Worm (Caenorhabditis elegans) whole organism, L2 larva: ENCODE measurements around the gene rpc-2.

Experiments used
- C34F6.9 ChIP-seq: fragments of 150-350 bp; optimal IDR thresholded peaks from 2 replicates; lab custom pipeline; 2014; ENCODE audit warnings: missing biosample characterization, missing genetic modification characterization
- F13H6.1 ChIP-seq: sonication (generic microtip); optimal IDR thresholded peaks from 2 replicates; lab custom pipeline; 2016; ENCODE audit warnings: missing genetic modification characterization, missing compliant biosample characterization
- R02D3.7 ChIP-seq: fragments of 150-350 bp; optimal IDR thresholded peaks from 2 replicates; lab custom pipeline; 2014; ENCODE audit warnings: missing biosample characterization, missing genetic modification characterization
- ZK546.5 ChIP-seq: sonication (generic microtip); optimal IDR thresholded peaks from 2 replicates; lab custom pipeline; 2017; ENCODE audit warnings: missing biosample characterization, missing genetic modification characterization
- alr-1 ChIP-seq: fragments of 150-350 bp; optimal IDR thresholded peaks from 2 replicates; lab custom pipeline; 2014; ENCODE audit warnings: missing biosample characterization, missing genetic modification characterization
- aly-2 ChIP-seq: fragments of 150-350 bp; optimal IDR thresholded peaks from 2 replicates; lab custom pipeline; 2014; ENCODE audit warnings: missing biosample characterization, missing genetic modification characterization
- ama-1 ChIP-seq: fragments of 150-350 bp; optimal IDR thresholded peaks from 2 replicates; lab custom pipeline; 2018; ENCODE audit warnings: inconsistent platforms
- blmp-1 ChIP-seq: sonication (generic microtip); optimal IDR thresholded peaks from 2 replicates; lab custom pipeline; 2017; ENCODE audit warnings: missing genetic modification characterization, mild to moderate bottlenecking, missing compliant biosample characterization, antibody characterized with exemption, moderate library complexity; ENCODE audit not compliant: insufficient read depth
- ceh-16 ChIP-seq: fragments of 150-350 bp; optimal IDR thresholded peaks from 2 replicates; lab custom pipeline; 2014; ENCODE audit warnings: missing biosample characterization, missing genetic modification characterization
- crh-2 ChIP-seq: sonication (generic microtip); optimal IDR thresholded peaks from 2 replicates; lab custom pipeline; 2017; ENCODE audit warnings: missing biosample characterization, missing genetic modification characterization
- elt-1 ChIP-seq: fragments of 150-350 bp; optimal IDR thresholded peaks from 2 replicates; lab custom pipeline; 2014; ENCODE audit warnings: missing biosample characterization, missing genetic modification characterization
- elt-3 ChIP-seq: sonication (generic microtip); optimal IDR thresholded peaks from 2 replicates; lab custom pipeline; 2017; ENCODE audit warnings: missing biosample characterization, missing genetic modification characterization
- fos-1 ChIP-seq: fragments of 150-350 bp; optimal IDR thresholded peaks from 2 replicates; lab custom pipeline; 2014; ENCODE audit warnings: missing biosample characterization, missing genetic modification characterization
- gmeb-1 ChIP-seq: fragments of 150-350 bp; optimal IDR thresholded peaks from 2 replicates; lab custom pipeline; 2014; ENCODE audit warnings: missing biosample characterization, missing genetic modification characterization
- lin-11 ChIP-seq: fragments of 150-350 bp; sonication (generic microtip); optimal IDR thresholded peaks from 2 replicates; lab custom pipeline; 2014; ENCODE audit warnings: missing biosample characterization, missing genetic modification characterization, inconsistent platforms, mixed read lengths
- lin-13 ChIP-seq: fragments of 150-350 bp; optimal IDR thresholded peaks from 2 replicates; lab custom pipeline; 2014; ENCODE audit warnings: missing biosample characterization, missing genetic modification reagents, missing genetic modification characterization
- lsy-2 ChIP-seq, 2 experiments: fragments of 150-350 bp in 1 of 2; sonication (generic microtip) in 1 of 2; optimal IDR thresholded peaks; 2 replicates each; lab custom pipeline; 2014 to 2017; ENCODE audit warnings: missing biosample characterization in 2 of 2, missing genetic modification characterization in 2 of 2
- mab-5 ChIP-seq: fragments of 150-350 bp; optimal IDR thresholded peaks from 2 replicates; lab custom pipeline; 2014; ENCODE audit warnings: missing biosample characterization, missing genetic modification characterization
- mbf-1 ChIP-seq: sonication (generic microtip); optimal IDR thresholded peaks from 2 replicates; lab custom pipeline; 2017; ENCODE audit warnings: missing biosample characterization, missing genetic modification characterization
- mdl-1 ChIP-seq, 2 experiments: fragments of 150-350 bp in 1 of 2; sonication (generic microtip) in 1 of 2; optimal IDR thresholded peaks; 2 replicates each; lab custom pipeline; 2017; ENCODE audit warnings: missing biosample characterization in 2 of 2, missing genetic modification characterization in 2 of 2
- nhr-10 ChIP-seq: sonication (generic microtip); optimal IDR thresholded peaks from 2 replicates; lab custom pipeline; 2017; ENCODE audit warnings: missing biosample characterization, missing genetic modification characterization
- nhr-11 ChIP-seq: fragments of 150-350 bp; optimal IDR thresholded peaks from 2 replicates; lab custom pipeline; 2014; ENCODE audit warnings: missing biosample characterization, missing genetic modification characterization
- nhr-12 ChIP-seq: fragments of 150-350 bp; optimal IDR thresholded peaks from 2 replicates; lab custom pipeline; 2014; ENCODE audit warnings: missing biosample characterization, missing genetic modification characterization
- nhr-129 ChIP-seq: fragments of 150-350 bp; optimal IDR thresholded peaks from 2 replicates; lab custom pipeline; 2014; ENCODE audit warnings: missing biosample characterization, missing genetic modification characterization
- nhr-21 ChIP-seq: fragments of 150-350 bp; optimal IDR thresholded peaks from 2 replicates; lab custom pipeline; 2014; ENCODE audit warnings: missing biosample characterization, missing genetic modification characterization
- nhr-237 ChIP-seq: fragments of 150-350 bp; optimal IDR thresholded peaks from 2 replicates; lab custom pipeline; 2014; ENCODE audit warnings: missing biosample characterization, missing genetic modification characterization
- nhr-25 ChIP-seq: fragments of 150-350 bp; sonication (generic microtip); optimal IDR thresholded peaks from 3 replicates; lab custom pipeline; 2014; ENCODE audit warnings: missing biosample characterization, missing genetic modification characterization
- nhr-6 ChIP-seq: fragments of 150-350 bp; optimal IDR thresholded peaks from 2 replicates; lab custom pipeline; 2014; ENCODE audit warnings: missing biosample characterization, missing genetic modification characterization
- peb-1 ChIP-seq: fragments of 150-350 bp; optimal IDR thresholded peaks from 2 replicates; lab custom pipeline; 2014; ENCODE audit warnings: missing biosample characterization, missing genetic modification characterization
- sma-3 ChIP-seq: sonication (generic microtip); optimal IDR thresholded peaks from 2 replicates; lab custom pipeline; 2016; ENCODE audit warnings: missing genetic modification reagents, missing genetic modification characterization, missing compliant biosample characterization
- sma-9 ChIP-seq, 2 experiments: fragments of 150-350 bp in 1 of 2; sonication (generic microtip) in 1 of 2; optimal IDR thresholded peaks; 2 replicates each; lab custom pipeline; 2014 to 2016; ENCODE audit warnings: missing genetic modification characterization in 2 of 2, mild to moderate bottlenecking in 1 of 2, missing biosample characterization in 1 of 2, missing compliant biosample characterization in 1 of 2, missing genetic modification reagents in 1 of 2, moderate library complexity in 1 of 2
- snpc-4 ChIP-seq: fragments of 150-350 bp; optimal IDR thresholded peaks from 2 replicates; lab custom pipeline; 2014; ENCODE audit warnings: missing biosample characterization, missing genetic modification characterization
- unc-39 ChIP-seq: fragments of 150-350 bp; optimal IDR thresholded peaks from 2 replicates; lab custom pipeline; 2014; ENCODE audit warnings: missing biosample characterization, missing genetic modification characterization
- unc-55 ChIP-seq: fragments of 150-350 bp; sonication (generic microtip); optimal IDR thresholded peaks from 3 replicates; lab custom pipeline; 2014; ENCODE audit warnings: missing biosample characterization, missing genetic modification reagents, missing genetic modification characterization
- unc-62 ChIP-seq: fragments of 150-350 bp; optimal IDR thresholded peaks from 2 replicates; lab custom pipeline; 2014; ENCODE audit warnings: missing biosample characterization, missing genetic modification reagents, missing genetic modification characterization
- zag-1 ChIP-seq: fragments of 150-350 bp; optimal IDR thresholded peaks from 2 replicates; lab custom pipeline; 2014; ENCODE audit warnings: missing biosample characterization, missing genetic modification characterization
- ztf-1 ChIP-seq: fragments of 200-800 bp; sonication (Bioruptor generic); conservative IDR thresholded peaks from 2 replicates; pipeline ENCODE4 v1.3.6; 2022; ENCODE audit warnings: missing genetic modification characterization, missing compliant biosample characterization
- ztf-11 ChIP-seq: sonication (generic microtip); optimal IDR thresholded peaks from 2 replicates; lab custom pipeline; 2017; ENCODE audit warnings: missing biosample characterization, missing genetic modification characterization
- ztf-4 ChIP-seq: fragments of 150-350 bp; optimal IDR thresholded peaks from 2 replicates; lab custom pipeline; 2014; ENCODE audit warnings: missing biosample characterization, missing genetic modification characterization

The rpc-2 gene

DNA sequence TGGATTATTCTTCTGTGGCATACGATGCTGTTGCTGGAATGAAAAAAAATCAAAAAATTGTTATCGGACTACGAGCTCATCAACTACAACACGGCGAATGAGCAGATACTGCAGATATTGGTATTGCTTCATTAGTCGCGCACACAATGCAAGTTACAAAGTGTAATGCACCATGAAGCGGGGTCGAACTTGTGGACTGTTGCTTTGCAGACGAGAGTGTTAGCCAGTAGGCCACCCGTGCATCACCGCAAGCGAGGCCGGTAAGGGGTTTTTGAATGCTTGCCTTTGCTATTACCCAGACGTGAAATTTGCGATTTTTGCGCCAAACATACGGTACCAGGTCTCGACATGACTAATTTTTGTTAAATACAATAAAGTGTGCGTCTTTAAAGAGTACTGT is 44.8 kb downstream of the rpc-2 start (continued):
- TF ChIP-seq nhr-11 (no peak), zag-1 (tag; lab: Kevin White, UChicago) (no peak), ZK546.5 (no peak), nhr-21 (tag; lab: Kevin White, UChicago) (peak; percentile 70), unc-39 (no peak), ztf-4 (peak; percentile 51), sma-9 (GFP tag; optimal IDR thresholded peaks at IDR 0.05; lab: Kevin White, UChicago) (peak; percentile 73), sma-9 (tag; optimal IDR thresholded peaks at IDR 0.05; lab: Kevin White, UChicago) (no peak), sma-3 (peak; percentile 76), nhr-10 (tag; lab: Kevin White, UChicago) (no peak), crh-2 (peak; percentile 59), mdl-1 (tag; optimal IDR thresholded peaks at IDR 0.05; lab: Kevin White, UChicago) (no peak), lsy-2 (tag; optimal IDR thresholded peaks at IDR 0.05; lab: Kevin White, UChicago) (peak; percentile 13 to 72), nhr-12 (no peak), peb-1 (tag; lab: Kevin White, UChicago) (no peak), ceh-16 (tag; lab: Kevin White, UChicago) (peak; percentile 25), C34F6.9 (tag; lab: Kevin White, UChicago) (peak; percentile 63), aly-2 (tag; lab: Kevin White, UChicago) (no peak)

DNA sequence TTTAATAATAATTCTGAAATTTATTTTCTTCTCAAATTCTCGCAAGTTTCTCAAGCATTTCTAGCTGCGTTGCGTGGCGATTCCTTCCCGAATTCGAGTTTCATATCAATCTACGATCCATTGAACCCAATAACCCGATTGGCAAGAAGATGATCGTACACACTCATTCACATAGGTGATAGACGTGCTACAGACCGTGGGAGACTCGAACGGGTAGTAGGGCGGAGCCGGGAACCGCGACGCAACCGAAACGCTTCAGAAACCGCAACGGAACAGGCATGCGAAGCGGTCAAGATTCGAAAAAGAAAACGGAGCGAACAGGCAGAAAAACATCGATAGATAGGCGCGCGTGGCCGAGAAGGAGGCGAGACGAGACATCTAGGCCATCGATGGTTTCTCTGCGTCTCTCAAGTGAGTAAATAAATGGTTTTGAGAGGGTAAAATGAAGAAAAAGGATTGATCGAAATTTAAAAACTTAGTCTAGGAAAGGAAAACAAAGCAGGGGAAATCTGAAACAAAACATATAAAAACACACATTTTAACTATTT is 46.3 kb downstream of the rpc-2 start, which contains the start of gene madf-11:
madf-11 (minus strand) TSS at position 51 of the 548 bp plus-strand sequence.
- TF ChIP-seq sma-3: peak; percentile 58
- no peak for TF ChIP-seq ztf-4
- TF ChIP-seq unc-39: no peak
- no peak for TF ChIP-seq alr-1 (tag; lab: Kevin White, UChicago)
- peak; percentile 42 for TF ChIP-seq lin-11 (tag; lab: Kevin White, UChicago)
- no peak for TF ChIP-seq nhr-25 (tag; lab: Kevin White, UChicago)
- peak; percentile 49 for TF ChIP-seq snpc-4 (tag; lab: Kevin White, UChicago)
- TF ChIP-seq fos-1 (tag; lab: Kevin White, UChicago): peak; percentile 59
- peak; percentile 41 for TF ChIP-seq sma-9 (GFP tag; optimal IDR thresholded peaks at IDR 0.05; lab: Kevin White, UChicago)
- TF ChIP-seq sma-9 (tag; optimal IDR thresholded peaks at IDR 0.05; lab: Kevin White, UChicago): no peak
- no peak for TF ChIP-seq unc-62 (GFP tag; lab: Kevin White, UChicago)
- TF ChIP-seq zag-1 (tag; lab: Kevin White, UChicago): peak; percentile 24
- TF ChIP-seq blmp-1 (tag; lab: Kevin White, UChicago): peak; percentile 4
- TF ChIP-seq nhr-11: no peak
- TF ChIP-seq nhr-21 (tag; lab: Kevin White, UChicago): peak; percentile 55
- TF ChIP-seq crh-2: peak; percentile 62
- peak; percentile 50 for TF ChIP-seq F13H6.1 (tag; lab: Kevin White, UChicago)
- TF ChIP-seq ama-1: no peak
- no peak for TF ChIP-seq nhr-237 (tag; lab: Kevin White, UChicago)
- no peak for TF ChIP-seq R02D3.7 (tag; lab: Kevin White, UChicago)
- peak; percentile 27 to 66 for TF ChIP-seq mdl-1 (tag; optimal IDR thresholded peaks at IDR 0.05; lab: Kevin White, UChicago)
- TF ChIP-seq ztf-11 (tag; lab: Kevin White, UChicago): no peak
- TF ChIP-seq mab-5 (tag; lab: Kevin White, UChicago): peak; percentile 53
- no peak for TF ChIP-seq ZK546.5
- TF ChIP-seq C34F6.9 (tag; lab: Kevin White, UChicago): peak; percentile 77
- TF ChIP-seq ceh-16 (tag; lab: Kevin White, UChicago): no peak
- TF ChIP-seq lin-13 (GFP tag; lab: Kevin White, UChicago): peak; percentile 70
- TF ChIP-seq mbf-1 (tag; lab: Kevin White, UChicago): no peak
- TF ChIP-seq elt-1 (tag; lab: Kevin White, UChicago): no peak
- TF ChIP-seq ztf-1 (GFP tag; lab: Robert Waterston, UW): no peak
- TF ChIP-seq lsy-2 (tag; optimal IDR thresholded peaks at IDR 0.05; lab: Kevin White, UChicago): peak; percentile 36 to 81
- TF ChIP-seq nhr-6 (tag; lab: Kevin White, UChicago): no peak
- TF ChIP-seq gmeb-1: peak; percentile 65
- peak; percentile 86 for TF ChIP-seq unc-55 (GFP tag; lab: Kevin White, UChicago)
- TF ChIP-seq nhr-129: peak; percentile 78
- no peak for TF ChIP-seq elt-3 (tag; lab: Kevin White, UChicago)
- TF ChIP-seq, all 48 proteins: peak for 18

DNA sequence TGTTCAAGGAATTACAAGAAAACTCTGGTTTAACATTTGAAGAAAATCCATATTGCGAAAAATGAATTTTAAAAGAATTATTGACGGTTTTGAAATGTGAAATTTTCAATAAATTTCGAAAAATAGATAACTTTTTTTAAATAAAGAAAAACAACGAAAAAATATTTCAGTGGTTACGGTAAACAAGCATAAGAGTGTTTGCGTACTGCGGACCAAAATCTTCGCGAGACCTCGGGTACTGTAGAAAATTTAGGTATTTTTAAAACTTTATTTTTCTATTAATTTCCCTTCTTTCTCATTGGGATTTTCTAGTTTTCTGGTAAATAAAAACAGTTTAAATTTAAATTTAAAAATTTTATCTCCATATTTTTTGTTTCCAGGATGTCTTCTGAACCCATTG is 46.9 kb downstream of the rpc-2 start, which contains the start of gene xnd-1:
xnd-1 (plus strand) TSS at position 381 of the 400 bp plus-strand sequence.
- no peak for TF ChIP-seq F13H6.1 (tag; lab: Kevin White, UChicago)
- TF ChIP-seq C34F6.9 (tag; lab: Kevin White, UChicago): no peak
- TF ChIP-seq unc-39: no peak
